Fruit fly (Drosophila melanogaster) whole organism, embryonic: ENCODE measurements around the gene CG1622.

Experiments used
- Abd-B ChIP-seq: fragments of 200-800 bp; sonication (Bioruptor generic); optimal IDR thresholded peaks from 2 replicates; lab custom pipeline; 2018; ENCODE audit warnings: missing biosample characterization, mild to moderate bottlenecking, missing genetic modification characterization, moderate library complexity
- Antp ChIP-seq: fragments of 200-800 bp; sonication (Bioruptor generic); optimal IDR thresholded peaks from 3 replicates; lab custom pipeline; 2016; ENCODE audit warnings: missing biosample characterization, missing genetic modification characterization
- Atf6 ChIP-seq: fragments of 200-800 bp; sonication (Bioruptor generic); IDR thresholded peaks from 2 replicates; pipeline ENCODE4 v1.3.6; 2022; ENCODE audit warnings: missing biosample characterization, missing genetic modification characterization
- Bdp1 ChIP-seq: fragments of 200-800 bp; sonication (Bioruptor generic); optimal IDR thresholded peaks from 3 replicates; lab custom pipeline; 2016; ENCODE audit warnings: missing biosample characterization, missing genetic modification characterization
- CG10147 ChIP-seq: fragments of 200-800 bp; sonication (Bioruptor generic); optimal IDR thresholded peaks from 2 replicates; lab custom pipeline; 2019; ENCODE audit warnings: missing biosample characterization, mild to moderate bottlenecking, missing genetic modification characterization, moderate library complexity
- CG11085 ChIP-seq: fragments of 200-800 bp; sonication (Bioruptor generic); IDR thresholded peaks from 2 replicates; pipeline ENCODE4 v1.3.6; 2022; ENCODE audit warnings: missing biosample characterization, missing genetic modification characterization
- CG13287 ChIP-seq: fragments of 200-800 bp; sonication (Bioruptor generic); IDR thresholded peaks from 2 replicates; pipeline ENCODE4 v1.3.6; 2022; ENCODE audit warnings: missing biosample characterization, missing genetic modification characterization; ENCODE audit not compliant: partially characterized antibody
- CG15514 ChIP-seq: fragments of 200-800 bp; sonication (Bioruptor generic); optimal IDR thresholded peaks from 3 replicates; lab custom pipeline; 2017; ENCODE audit warnings: missing biosample characterization, missing genetic modification characterization, mild to moderate bottlenecking, moderate library complexity, missing genetic modification reagents
- CG30431 ChIP-seq: fragments of 200-800 bp; sonication (Bioruptor generic); optimal IDR thresholded peaks from 2 replicates; lab custom pipeline; 2017; ENCODE audit warnings: missing biosample characterization, missing genetic modification characterization
- CG31365 ChIP-seq: fragments of 200-800 bp; sonication (Bioruptor generic); optimal IDR thresholded peaks from 2 replicates; lab custom pipeline; 2018; ENCODE audit warnings: missing biosample characterization, mild to moderate bottlenecking, missing genetic modification characterization
- CG3163 ChIP-seq: fragments of 200-800 bp; sonication (Bioruptor generic); optimal IDR thresholded peaks from 3 replicates; lab custom pipeline; 2016; ENCODE audit warnings: missing biosample characterization, missing genetic modification characterization
- CG33557 ChIP-seq: fragments of 200-800 bp; sonication (Bioruptor generic); optimal IDR thresholded peaks from 2 replicates; lab custom pipeline; 2019; ENCODE audit warnings: missing biosample characterization, mild to moderate bottlenecking, missing genetic modification characterization, moderate library complexity
- CG4360 ChIP-seq: fragments of 200-800 bp; sonication (Bioruptor generic); IDR thresholded peaks from 2 replicates; pipeline ENCODE4 v1.3.6; 2022; ENCODE audit warnings: missing biosample characterization, missing genetic modification characterization
- CG4424 ChIP-seq: fragments of 200-800 bp; sonication (Bioruptor generic); optimal IDR thresholded peaks from 3 replicates; lab custom pipeline; 2016; ENCODE audit warnings: missing biosample characterization, missing genetic modification characterization
- CG5180 ChIP-seq: fragments of 200-800 bp; sonication (Bioruptor generic); optimal IDR thresholded peaks from 3 replicates; lab custom pipeline; 2017; ENCODE audit warnings: missing biosample characterization, missing genetic modification characterization, mild to moderate bottlenecking, moderate library complexity, missing genetic modification reagents
- CG6175 ChIP-seq: fragments of 200-800 bp; sonication (Bioruptor generic); IDR thresholded peaks from 3 replicates; pipeline ENCODE4 v1.3.6; 2022; ENCODE audit warnings: missing biosample characterization, missing genetic modification characterization
- CG7372 ChIP-seq: fragments of 200-800 bp; sonication (Bioruptor generic); IDR thresholded peaks from 2 replicates; pipeline ENCODE4 v1.3.6; 2022; ENCODE audit warnings: missing biosample characterization, missing genetic modification characterization
- CG8359 ChIP-seq: fragments of 200-800 bp; sonication (Bioruptor generic); optimal IDR thresholded peaks from 2 replicates; lab custom pipeline; 2017; ENCODE audit warnings: missing biosample characterization, mild to moderate bottlenecking, missing genetic modification characterization, borderline replicate concordance
- CrebB ChIP-seq: fragments of 200-800 bp; sonication (Bioruptor generic); optimal IDR thresholded peaks from 3 replicates; lab custom pipeline; 2018; ENCODE audit warnings: missing biosample characterization, mild to moderate bottlenecking, missing genetic modification characterization
- D19A ChIP-seq: fragments of 200-800 bp; optimal IDR thresholded peaks from 3 replicates; lab custom pipeline; 2019; ENCODE audit warnings: missing biosample characterization, mild to moderate bottlenecking, missing genetic modification characterization, moderate library complexity
- Dek ChIP-seq: fragments of 200-800 bp; sonication (Bioruptor generic); optimal IDR thresholded peaks from 3 replicates; lab custom pipeline; 2019; ENCODE audit warnings: missing biosample characterization, mild to moderate bottlenecking, missing genetic modification characterization, moderate library complexity
- Dip2 ChIP-seq: fragments of 200-800 bp; sonication (Bioruptor generic); IDR thresholded peaks from 2 replicates; pipeline ENCODE4 v1.3.6; 2022; ENCODE audit warnings: missing biosample characterization, missing genetic modification characterization
- Drgx ChIP-seq: fragments of 200-800 bp; sonication (Bioruptor generic); IDR thresholded peaks from 2 replicates; pipeline ENCODE4 v1.3.6; 2022; ENCODE audit warnings: missing biosample characterization, missing genetic modification characterization
- Gsc ChIP-seq: fragments of 200-800 bp; sonication (Bioruptor generic); IDR thresholded peaks from 2 replicates; pipeline ENCODE4 v1.3.6; 2022; ENCODE audit warnings: missing biosample characterization, missing genetic modification characterization
- HLH3B ChIP-seq: fragments of 200-800 bp; sonication (Bioruptor generic); IDR thresholded peaks from 2 replicates; pipeline ENCODE4 v1.3.6; 2022; ENCODE audit warnings: missing biosample characterization, missing genetic modification characterization
- Hr51 ChIP-seq, 2 experiments: fragments of 200-800 bp; sonication (Bioruptor generic); optimal IDR thresholded peaks; 2 replicates in 1 of 2; 3 replicates in 1 of 2; lab custom pipeline; 2016 to 2018; ENCODE audit warnings: missing biosample characterization in 2 of 2, missing genetic modification characterization in 2 of 2, mild to moderate bottlenecking in 1 of 2, moderate library complexity in 1 of 2
- MBD-R2 ChIP-seq: fragments of 200-800 bp; sonication (Bioruptor generic); IDR thresholded peaks from 2 replicates; pipeline ENCODE4 v1.3.6; 2022; ENCODE audit warnings: missing biosample characterization, missing genetic modification characterization
- MESR4 ChIP-seq: fragments of 200-800 bp; sonication (Bioruptor generic); optimal IDR thresholded peaks from 2 replicates; lab custom pipeline; 2018; ENCODE audit warnings: missing biosample characterization, mild to moderate bottlenecking, missing genetic modification characterization, moderate library complexity
- Mrtf ChIP-seq: fragments of 200-800 bp; sonication (Bioruptor generic); IDR thresholded peaks from 3 replicates; pipeline ENCODE4 v1.3.6; 2022; ENCODE audit warnings: missing biosample characterization, missing genetic modification characterization
- NC2α ChIP-seq: fragments of 200-800 bp; sonication (Bioruptor generic); optimal IDR thresholded peaks from 2 replicates; lab custom pipeline; 2016; ENCODE audit warnings: missing biosample characterization, missing genetic modification characterization
- Oli ChIP-seq: fragments of 200-800 bp; sonication (Bioruptor generic); optimal IDR thresholded peaks from 2 replicates; lab custom pipeline; 2018; ENCODE audit warnings: missing biosample characterization, mild to moderate bottlenecking, missing genetic modification characterization, moderate library complexity
- Stat92E ChIP-seq, 3 experiments: fragments of >200 bp in 2 of 3; fragments of 200-800 bp in 1 of 3; sonication (Bioruptor generic) in 1 of 3; optimal IDR thresholded peaks; 2 replicates each; lab custom pipeline; 2017 to 2019; ENCODE audit warnings: missing biosample characterization in 3 of 3, missing genetic modification characterization in 3 of 3, mild to moderate bottlenecking in 1 of 3, moderate library complexity in 1 of 3
- Trl ChIP-seq, 3 experiments: fragments of >200 bp in 2 of 3; fragments of 200-800 bp in 1 of 3; sonication (Bioruptor generic) in 1 of 3; optimal IDR thresholded peaks; 2 replicates in 1 of 3; 3 replicates in 2 of 3; lab custom pipeline; 2016 to 2017; ENCODE audit warnings: missing biosample characterization in 1 of 3, missing genetic modification characterization in 1 of 3
- Xrp1 ChIP-seq: fragments of 200-800 bp; sonication (Bioruptor generic); IDR thresholded peaks from 2 replicates; pipeline ENCODE4 v1.3.6; 2022; ENCODE audit warnings: missing biosample characterization, missing genetic modification characterization
- ase ChIP-seq: fragments of 200-800 bp; sonication (Bioruptor generic); IDR thresholded peaks from 3 replicates; pipeline ENCODE4 v1.3.6; 2022; ENCODE audit warnings: missing biosample characterization, missing genetic modification characterization
- ash1 ChIP-seq: fragments of 200-800 bp; sonication (Bioruptor generic); optimal IDR thresholded peaks from 2 replicates; lab custom pipeline; 2018; ENCODE audit warnings: missing biosample characterization, mild to moderate bottlenecking, missing genetic modification characterization
- bowl ChIP-seq: fragments of 200-800 bp; sonication (Bioruptor generic); IDR thresholded peaks from 2 replicates; pipeline ENCODE4 v1.3.6; 2022; ENCODE audit warnings: missing biosample characterization, missing genetic modification characterization
- dysf ChIP-seq: fragments of 200-800 bp; sonication (Bioruptor generic); IDR thresholded peaks from 3 replicates; pipeline ENCODE4 v1.3.6; 2022; ENCODE audit warnings: missing biosample characterization, missing genetic modification characterization
- fd102C ChIP-seq: fragments of 200-800 bp; sonication (Bioruptor generic); optimal IDR thresholded peaks from 2 replicates; lab custom pipeline; 2018; ENCODE audit warnings: missing biosample characterization, mild to moderate bottlenecking, missing genetic modification characterization, moderate library complexity
- fd3F ChIP-seq: fragments of 200-800 bp; sonication (Bioruptor generic); optimal IDR thresholded peaks from 2 replicates; lab custom pipeline; 2018; ENCODE audit warnings: missing biosample characterization, mild to moderate bottlenecking, missing genetic modification characterization, moderate library complexity
- hbn ChIP-seq: fragments of 200-800 bp; sonication (Bioruptor generic); IDR thresholded peaks from 2 replicates; pipeline ENCODE4 v1.3.6; 2022; ENCODE audit warnings: missing biosample characterization, missing genetic modification characterization; ENCODE audit not compliant: partially characterized antibody
- jigr1 ChIP-seq: fragments of 200-800 bp; sonication (Bioruptor generic); IDR thresholded peaks from 3 replicates; pipeline ENCODE4 v1.3.6; 2022; ENCODE audit warnings: missing biosample characterization, missing genetic modification characterization
- lab ChIP-seq: fragments of 200-800 bp; sonication (Bioruptor generic); optimal IDR thresholded peaks from 3 replicates; lab custom pipeline; 2017; ENCODE audit warnings: missing biosample characterization, missing genetic modification characterization, mild to moderate bottlenecking, moderate library complexity, missing genetic modification reagents
- nau ChIP-seq: fragments of 200-800 bp; sonication (Bioruptor generic); optimal IDR thresholded peaks from 3 replicates; lab custom pipeline; 2017; ENCODE audit warnings: missing biosample characterization, mild to moderate bottlenecking, missing genetic modification characterization, missing genetic modification reagents
- pum ChIP-seq: fragments of 200-800 bp; sonication (Bioruptor generic); optimal IDR thresholded peaks from 2 replicates; lab custom pipeline; 2016; ENCODE audit warnings: missing biosample characterization, missing genetic modification characterization
- run ChIP-seq: fragments of 200-800 bp; sonication (Bioruptor generic); optimal IDR thresholded peaks from 3 replicates; lab custom pipeline; 2018; ENCODE audit warnings: missing biosample characterization, mild to moderate bottlenecking, missing genetic modification characterization
- scrt ChIP-seq: fragments of 200-800 bp; sonication (Bioruptor generic); optimal IDR thresholded peaks from 2 replicates; lab custom pipeline; 2018; ENCODE audit warnings: missing biosample characterization, mild to moderate bottlenecking, missing genetic modification characterization, moderate library complexity
- seq ChIP-seq: fragments of 200-800 bp; sonication (Bioruptor generic); IDR thresholded peaks from 2 replicates; pipeline ENCODE4 v1.3.6; 2022; ENCODE audit warnings: missing biosample characterization, missing genetic modification characterization
- tna ChIP-seq: fragments of 200-800 bp; sonication (Bioruptor generic); IDR thresholded peaks from 2 replicates; pipeline ENCODE4 v1.3.6; 2022; ENCODE audit warnings: missing biosample characterization, missing genetic modification characterization; ENCODE audit not compliant: partially characterized antibody
- trh ChIP-seq: fragments of 200-800 bp; sonication (Bioruptor generic); optimal IDR thresholded peaks from 2 replicates; lab custom pipeline; 2016; ENCODE audit warnings: missing biosample characterization, missing genetic modification characterization

CG1622 gene

DNA sequence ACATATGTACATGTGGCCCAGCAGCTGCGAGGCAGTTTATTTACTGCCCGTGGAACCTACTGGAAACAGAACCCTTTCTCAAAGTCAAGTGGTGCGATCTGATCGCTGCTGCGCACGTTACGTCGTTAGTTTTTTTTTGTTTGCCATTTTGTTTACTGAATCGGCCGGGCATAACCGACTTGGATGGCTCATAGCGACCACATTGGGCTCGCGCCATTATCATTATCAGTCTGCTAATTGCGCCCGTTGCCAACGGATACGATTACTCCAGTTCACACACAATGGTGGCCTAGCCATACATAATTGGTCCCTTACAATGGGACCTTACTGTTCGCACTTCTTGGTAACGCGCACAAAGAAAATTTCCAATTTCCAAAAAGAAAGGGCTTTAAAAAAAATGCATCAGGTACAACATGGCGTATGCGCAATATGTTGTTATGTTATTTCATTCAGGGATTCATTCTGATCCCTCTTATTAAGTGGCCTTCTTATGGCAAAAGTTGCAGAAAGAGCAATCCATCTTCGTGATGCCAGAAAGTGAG, 35.9 kb downstream of the CG1622 start (continued):
- no peak for TF ChIP-seq jigr1 (GFP tag; lab: Robert Waterston, UW)
- no peak for TF ChIP-seq HLH3B (GFP tag; lab: Robert Waterston, UW)
- no peak for TF ChIP-seq CrebB
- TF ChIP-seq Trl (optimal IDR thresholded peaks at IDR 0.05; lab: Kevin White, UChicago), result no peak
- peak; percentile 5 for TF ChIP-seq Trl (GFP tag; optimal IDR thresholded peaks at IDR 0.05; lab: Kevin White, UChicago)
- no peak for TF ChIP-seq CG30431 (GFP tag; lab: Kevin White, UChicago)
- no peak for TF ChIP-seq hbn
- peak; percentile 44; the same call in 1 of the 2 replicates for TF ChIP-seq CG7372
- TF ChIP-seq CG5180, result no peak
- TF ChIP-seq CG4424 (GFP tag; lab: Kevin White, UChicago), result no peak
- TF ChIP-seq fd102C (GFP tag; lab: Kevin White, UChicago), result no peak
- TF ChIP-seq Drgx, result no peak
- no peak for TF ChIP-seq ase (GFP tag; lab: Robert Waterston, UW)
- no peak for TF ChIP-seq Hr51 (GFP tag; optimal IDR thresholded peaks at IDR 0.05; lab: Kevin White, UChicago)
- peak; percentile 11 for TF ChIP-seq Antp (GFP tag; lab: Kevin White, UChicago)
- TF ChIP-seq MESR4 (GFP tag; lab: Kevin White, UChicago), result no peak
- TF ChIP-seq Oli (tag; lab: Kevin White, UChicago), result peak; percentile 29
- TF ChIP-seq Xrp1 (GFP tag; lab: Robert Waterston, UW), result no peak
- no peak for TF ChIP-seq MBD-R2
- no peak for TF ChIP-seq seq
- TF ChIP-seq scrt (GFP tag; lab: Kevin White, UChicago), result no peak
- TF ChIP-seq trh (GFP tag; lab: Kevin White, UChicago), result no peak
- TF ChIP-seq ash1, result no peak
- TF ChIP-seq Abd-B (GFP tag; lab: Kevin White, UChicago), result no peak
- no peak for TF ChIP-seq bowl (GFP tag; lab: Robert Waterston, UW)
- no peak for TF ChIP-seq CG8359 (GFP tag; lab: Kevin White, UChicago)
- TF ChIP-seq Mrtf, result no peak
- no peak for TF ChIP-seq tna (GFP tag; lab: Robert Waterston, UW)
- TF ChIP-seq CG13287 (GFP tag; lab: Robert Waterston, UW), result no peak
- TF ChIP-seq Dek (tag; lab: Kevin White, UChicago), result no peak
- no peak for TF ChIP-seq CG11085
- no peak for TF ChIP-seq Gsc
- no peak for TF ChIP-seq CG33557
- TF ChIP-seq D19A (tag; lab: Kevin White, UChicago), result peak; percentile 79
- TF ChIP-seq NC2α (GFP tag; lab: Kevin White, UChicago), result no peak
- no peak for TF ChIP-seq nau (GFP tag; lab: Kevin White, UChicago)
- TF ChIP-seq lab, result peak; percentile 8
- no peak for TF ChIP-seq CG31365 (tag; lab: Kevin White, UChicago)
- no peak for TF ChIP-seq run (tag; lab: Kevin White, UChicago)
- no peak for TF ChIP-seq CG4360 (GFP tag; lab: Robert Waterston, UW)
- no peak for TF ChIP-seq fd3F (GFP tag; lab: Kevin White, UChicago)
- TF ChIP-seq CG10147 (GFP tag; lab: Kevin White, UChicago), result peak; percentile 16
- TF ChIP-seq CG3163 (GFP tag; lab: Kevin White, UChicago), result peak; percentile 8
- TF ChIP-seq CG15514, result no peak
- peak; percentile 14 for TF ChIP-seq pum (GFP tag; lab: Kevin White, UChicago)
- no peak for TF ChIP-seq Stat92E (GFP tag; optimal IDR thresholded peaks at IDR 0.05; lab: Kevin White, UChicago)
- no peak for TF ChIP-seq Dip2 (GFP tag; lab: Robert Waterston, UW)
- TF ChIP-seq CG6175 (GFP tag; lab: Robert Waterston, UW), result no peak
- no peak for TF ChIP-seq Bdp1 (GFP tag; lab: Kevin White, UChicago)
- TF ChIP-seq dysf, result no peak; the same call in 1 of the 3 replicates
- TF ChIP-seq Atf6 (GFP tag; lab: Robert Waterston, UW), result no peak
